Worm (Caenorhabditis elegans) whole organism, L2 larva: ENCODE results near the gene mct-5.

Experiments
- aly-2 ChIP-seq: fragments of 150-350 bp; optimal IDR thresholded peaks from 2 replicates; lab custom pipeline; 2014; ENCODE audit warnings: missing biosample characterization, missing genetic modification characterization
- ama-1 ChIP-seq: fragments of 150-350 bp; optimal IDR thresholded peaks from 2 replicates; lab custom pipeline; 2018; ENCODE audit warnings: inconsistent platforms
- blmp-1 ChIP-seq: sonication (generic microtip); optimal IDR thresholded peaks from 2 replicates; lab custom pipeline; 2017; ENCODE audit warnings: missing genetic modification characterization, mild to moderate bottlenecking, missing compliant biosample characterization, antibody characterized with exemption, moderate library complexity; ENCODE audit not compliant: insufficient read depth
- dmd-4 ChIP-seq: sonication (generic microtip); optimal IDR thresholded peaks from 2 replicates; lab custom pipeline; 2017; ENCODE audit warnings: missing biosample characterization, missing genetic modification characterization
- elt-1 ChIP-seq: fragments of 150-350 bp; optimal IDR thresholded peaks from 2 replicates; lab custom pipeline; 2014; ENCODE audit warnings: missing biosample characterization, missing genetic modification characterization
- mdl-1 ChIP-seq, 2 experiments: fragments of 150-350 bp in 1 of 2; sonication (generic microtip) in 1 of 2; optimal IDR thresholded peaks; 2 replicates each; lab custom pipeline; 2017; ENCODE audit warnings: missing biosample characterization in 2 of 2, missing genetic modification characterization in 2 of 2
- nhr-237 ChIP-seq: fragments of 150-350 bp; optimal IDR thresholded peaks from 2 replicates; lab custom pipeline; 2014; ENCODE audit warnings: missing biosample characterization, missing genetic modification characterization
- nhr-25 ChIP-seq: fragments of 150-350 bp; sonication (generic microtip); optimal IDR thresholded peaks from 3 replicates; lab custom pipeline; 2014; ENCODE audit warnings: missing biosample characterization, missing genetic modification characterization
- snpc-4 ChIP-seq: fragments of 150-350 bp; optimal IDR thresholded peaks from 2 replicates; lab custom pipeline; 2014; ENCODE audit warnings: missing biosample characterization, missing genetic modification characterization
- unc-39 ChIP-seq: fragments of 150-350 bp; optimal IDR thresholded peaks from 2 replicates; lab custom pipeline; 2014; ENCODE audit warnings: missing biosample characterization, missing genetic modification characterization

DNA sequence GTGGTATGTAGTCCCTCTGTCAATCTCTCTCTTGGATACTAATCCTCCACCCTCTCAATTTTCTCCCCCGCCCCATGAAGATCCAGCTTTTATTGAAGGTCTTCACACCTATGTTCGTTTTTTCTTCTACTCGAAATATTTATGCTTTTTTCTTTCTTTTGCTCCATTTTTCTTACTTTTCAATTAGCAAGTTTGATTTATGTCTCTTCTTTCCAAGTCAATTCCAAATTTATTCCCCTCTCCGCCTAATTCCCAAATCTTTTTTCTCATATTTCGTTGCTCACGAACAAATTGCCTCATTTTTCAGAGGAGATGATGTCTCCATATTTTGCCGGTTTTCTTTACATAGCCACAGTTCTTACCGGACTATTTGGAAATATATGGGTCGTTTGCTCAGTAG, 45.9 kb upstream of the mct-5 start, which contains the start of gene npr-31:
- TF ChIP-seq ama-1 (lab: Kevin White, UChicago) (no peak), aly-2 (no peak), elt-1 (tag; lab: Kevin White, UChicago) (no peak), blmp-1 (no peak), nhr-25 (tag; lab: Kevin White, UChicago) (no peak), nhr-237 (no peak), dmd-4 (no peak), unc-39 (no peak), snpc-4 (tag; lab: Kevin White, UChicago) (no peak), mdl-1 (tag; optimal IDR thresholded peaks at IDR 0.05; lab: Kevin White, UChicago) (no peak)
